Worm (Caenorhabditis elegans) whole organism, L2 larva: ENCODE results near the gene F58A6.2.

ENCODE experiments used
- F13H6.1 ChIP-seq: sonication (generic microtip); optimal IDR thresholded peaks from 2 replicates; lab custom pipeline; 2016; ENCODE audit warnings: missing genetic modification characterization, missing compliant biosample characterization
- Y55F3AM.14 ChIP-seq: fragments of 200-800 bp; sonication (Bioruptor generic); optimal IDR thresholded peaks from 2 replicates; lab custom pipeline; 2018; ENCODE audit warnings: mild to moderate bottlenecking, missing genetic modification characterization, missing compliant biosample characterization
- ama-1 ChIP-seq: fragments of 150-350 bp; optimal IDR thresholded peaks from 2 replicates; lab custom pipeline; 2018; ENCODE audit warnings: inconsistent platforms
- crh-2 ChIP-seq: sonication (generic microtip); optimal IDR thresholded peaks from 2 replicates; lab custom pipeline; 2017; ENCODE audit warnings: missing biosample characterization, missing genetic modification characterization
- egl-27 ChIP-seq: sonication (generic microtip); optimal IDR thresholded peaks from 3 replicates; lab custom pipeline; 2017; ENCODE audit warnings: missing biosample characterization, missing genetic modification reagents, missing genetic modification characterization
- lin-11 ChIP-seq: fragments of 150-350 bp; sonication (generic microtip); optimal IDR thresholded peaks from 2 replicates; lab custom pipeline; 2014; ENCODE audit warnings: missing biosample characterization, missing genetic modification characterization, inconsistent platforms, mixed read lengths
- nhr-21 ChIP-seq: fragments of 150-350 bp; optimal IDR thresholded peaks from 2 replicates; lab custom pipeline; 2014; ENCODE audit warnings: missing biosample characterization, missing genetic modification characterization
- sem-4 ChIP-seq: fragments of 150-350 bp; optimal IDR thresholded peaks from 2 replicates; lab custom pipeline; 2014; ENCODE audit warnings: missing biosample characterization, missing genetic modification reagents, missing genetic modification characterization
- unc-55 ChIP-seq: fragments of 150-350 bp; sonication (generic microtip); optimal IDR thresholded peaks from 3 replicates; lab custom pipeline; 2014; ENCODE audit warnings: missing biosample characterization, missing genetic modification reagents, missing genetic modification characterization

Gene F58A6.2

DNA sequence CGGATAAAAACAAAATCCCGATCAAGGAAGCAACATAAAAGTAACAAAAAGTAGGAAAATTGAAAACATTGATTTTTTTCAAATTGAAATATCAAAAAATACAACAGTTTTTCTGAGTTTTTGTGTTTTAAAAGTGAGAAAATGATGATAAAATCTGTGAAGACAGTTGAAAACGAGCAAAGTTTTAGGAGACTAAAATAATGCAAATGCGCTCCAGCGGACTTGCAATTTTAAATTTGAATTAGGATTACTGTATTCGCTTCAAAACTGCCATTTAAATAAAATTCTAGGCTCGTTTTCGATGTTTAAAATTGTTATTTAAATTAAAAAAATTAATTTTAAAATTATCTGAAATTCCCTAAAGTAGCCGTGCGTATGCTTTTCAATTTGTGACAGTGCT is 51.4 kb downstream of the F58A6.2 start:
- TF ChIP-seq lin-11 (no peak), nhr-21 (tag; lab: Kevin White, UChicago) (no peak), sem-4 (no peak), egl-27 (tag; lab: Kevin White, UChicago) (no peak), F13H6.1 (tag; lab: Kevin White, UChicago) (no peak), ama-1 (lab: Kevin White, UChicago) (no peak), Y55F3AM.14 (GFP tag; lab: Kevin White, UChicago) (no peak), unc-55 (no peak), crh-2 (tag; lab: Kevin White, UChicago) (no peak)
